Worm (Caenorhabditis elegans) whole organism, late embryonic: ENCODE data around the gene lgg-1.

ENCODE experiments used
- ama-1 ChIP-seq: fragments of 150-350 bp; optimal IDR thresholded peaks from 2 replicates; lab custom pipeline; 2014
- hlh-30 ChIP-seq: sonication (generic microtip); optimal IDR thresholded peaks from 2 replicates; lab custom pipeline; 2017; ENCODE audit warnings: antibody characterized with exemption, missing genetic modification characterization, missing compliant biosample characterization; ENCODE audit not compliant: insufficient read depth
- nfya-1 ChIP-seq: sonication (generic microtip); optimal IDR thresholded peaks from 2 replicates; lab custom pipeline; 2017; ENCODE audit warnings: missing genetic modification characterization, mild to moderate bottlenecking, missing compliant biosample characterization, antibody characterized with exemption, moderate library complexity
- pag-3 ChIP-seq: sonication (generic microtip); optimal IDR thresholded peaks from 2 replicates; lab custom pipeline; 2016; ENCODE audit warnings: missing compliant biosample characterization, missing genetic modification characterization, borderline replicate concordance
- pax-1 ChIP-seq: fragments of 150-350 bp; optimal IDR thresholded peaks from 2 replicates; lab custom pipeline; 2014; ENCODE audit warnings: missing biosample characterization, missing genetic modification characterization
- pqm-1 ChIP-seq: sonication (generic microtip); optimal IDR thresholded peaks from 2 replicates; lab custom pipeline; 2016; ENCODE audit warnings: missing genetic modification characterization, missing compliant biosample characterization
- rnt-1 ChIP-seq: sonication (generic microtip); optimal IDR thresholded peaks from 2 replicates; lab custom pipeline; 2016; ENCODE audit warnings: missing genetic modification characterization, missing compliant biosample characterization

DNA sequence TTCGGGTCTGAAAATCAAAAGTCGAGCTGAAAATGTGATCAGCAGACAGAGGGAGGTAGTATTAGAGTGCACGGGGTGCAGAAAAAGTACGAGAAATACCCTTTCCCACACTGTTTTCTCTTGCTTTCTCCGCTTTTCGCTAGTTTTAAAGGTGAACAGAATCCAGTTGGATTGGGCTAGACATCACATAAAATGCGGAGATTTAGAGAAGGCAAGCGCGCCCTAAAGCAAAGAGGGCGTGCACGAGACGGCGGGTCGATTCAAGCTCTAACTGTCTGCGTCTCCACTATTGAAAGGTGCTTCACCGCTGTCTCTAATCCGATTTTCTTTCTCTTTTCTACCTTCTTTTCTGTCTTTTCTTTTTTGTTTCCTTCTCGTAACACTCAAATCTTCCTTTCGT, 22.6 kb upstream of the lgg-1 start:
- no peak for TF ChIP-seq pqm-1
- no peak for TF ChIP-seq pag-3 (tag; lab: Kevin White, UChicago)
- peak; percentile 75 for TF ChIP-seq nfya-1
- TF ChIP-seq ama-1 (lab: Kevin White, UChicago): no peak
- TF ChIP-seq hlh-30: peak; percentile 98
- TF ChIP-seq pax-1 (tag; lab: Kevin White, UChicago): peak; percentile 79
- peak; percentile 26 for TF ChIP-seq rnt-1
